Fruit fly (Drosophila melanogaster): ENCODE measurements around the gene Alg10.

The Alg10 gene

DNA sequence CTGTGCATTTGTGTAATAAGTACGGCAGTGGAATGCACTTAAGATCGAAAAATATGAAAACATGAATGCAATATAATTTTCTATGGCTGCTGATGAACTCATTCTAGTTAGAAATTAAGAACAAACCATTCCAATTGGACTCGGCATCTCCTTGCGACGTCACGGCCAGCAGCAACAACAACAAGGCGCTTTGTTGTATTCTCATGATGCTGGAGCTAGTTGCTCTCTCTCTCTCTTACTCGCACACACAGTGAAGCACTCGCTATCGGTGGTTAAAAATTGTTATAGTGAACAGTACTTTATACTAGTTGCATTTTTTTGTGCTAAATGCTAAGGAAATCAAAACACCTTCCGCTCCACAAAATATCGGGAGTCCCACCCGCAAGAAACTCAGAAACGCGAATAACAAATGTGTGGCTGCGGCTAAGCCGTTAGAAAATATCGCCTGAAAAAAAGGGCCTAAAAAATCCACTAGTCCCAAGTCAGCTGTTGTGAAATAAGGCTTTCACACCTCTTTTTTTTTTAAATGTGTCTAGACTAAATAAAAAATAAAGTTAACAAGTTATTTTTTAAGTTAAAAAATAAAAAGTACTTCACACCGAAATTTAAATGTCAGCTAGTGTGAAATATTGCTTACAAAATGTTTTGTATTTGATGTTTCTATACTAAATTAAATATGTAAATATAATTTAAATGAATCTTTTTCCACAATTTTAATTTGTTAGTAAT, 41.0 kb downstream of the Alg10 start, which contains the start of gene Plod (continued):
- TF ChIP-seq CTCF (GFP tag; optimal IDR thresholded peaks at IDR 0.05) = no peak
- peak; percentile 43 for TF ChIP-seq psq (GFP tag; optimal IDR thresholded peaks at IDR 0.05)
- peak; percentile 73 for TF ChIP-seq gem (tag; optimal IDR thresholded peaks at IDR 0.05)
- peak; percentile 30 for TF ChIP-seq Fer1 (GFP tag; optimal IDR thresholded peaks at IDR 0.05)
- no peak for TF ChIP-seq Atf3 (GFP tag; optimal IDR thresholded peaks at IDR 0.05)
- TF ChIP-seq ato (GFP tag; IDR thresholded peaks at IDR 0.05; ENCODE audit: partially characterized antibody) = peak; percentile 55; the same call in 1 of the 2 replicates
- TF ChIP-seq mirr (GFP tag; optimal IDR thresholded peaks at IDR 0.05) = peak; percentile 32
- TF ChIP-seq ewg (GFP tag; optimal IDR thresholded peaks at IDR 0.05) = peak; percentile 18
- TF ChIP-seq CG12071 (GFP tag; optimal IDR thresholded peaks at IDR 0.05) = peak; percentile 24
- peak; percentile 25 for TF ChIP-seq CG15696 (tag; optimal IDR thresholded peaks at IDR 0.05)
- peak; percentile 52 for TF ChIP-seq CG9727 (GFP tag; optimal IDR thresholded peaks at IDR 0.05)
- peak; percentile 16 for TF ChIP-seq CG4617 (GFP tag; optimal IDR thresholded peaks at IDR 0.05; ENCODE audit: borderline replicate concordance)
- TF ChIP-seq Dbx (GFP tag; IDR thresholded peaks at IDR 0.05) = peak; percentile 56
- TF ChIP-seq pan (optimal IDR thresholded peaks at IDR 0.05) = no peak
- peak in 1 of 2 experiments; percentile 55 for TF ChIP-seq pan (GFP tag; optimal IDR thresholded peaks at IDR 0.05 in 1 of 2, IDR thresholded peaks at IDR 0.05 in 1 of 2)
- no peak for TF ChIP-seq CG8281 (tag; optimal IDR thresholded peaks at IDR 0.05)
- no peak for TF ChIP-seq slou (GFP tag; optimal IDR thresholded peaks at IDR 0.05)
- TF ChIP-seq tx (GFP tag; optimal IDR thresholded peaks at IDR 0.05) = no peak
- TF ChIP-seq CG30431 (GFP tag; optimal IDR thresholded peaks at IDR 0.05) = no peak
- TF ChIP-seq CG10431 (GFP tag; optimal IDR thresholded peaks at IDR 0.05) = peak; percentile 16
- TF ChIP-seq cad (GFP tag; optimal IDR thresholded peaks at IDR 0.05) = no peak
- TF ChIP-seq pzg (GFP tag; optimal IDR thresholded peaks at IDR 0.05) = peak; percentile 85
- TF ChIP-seq ap (GFP tag; IDR thresholded peaks at IDR 0.05) = no peak
- 0 out of 3 replicates have a peak, but pooled peaks have one; percentile 14 for TF ChIP-seq CG34224 (GFP tag; IDR thresholded peaks at IDR 0.05; ENCODE audit: partially characterized antibody)
- TF ChIP-seq Ptx1 (GFP tag; IDR thresholded peaks at IDR 0.05) = peak; percentile 41; the same call in 1 of the 2 replicates
- TF ChIP-seq CG10959 (GFP tag; IDR thresholded peaks at IDR 0.05) = no peak
- peak; percentile 11 for TF ChIP-seq Spps (tag; optimal IDR thresholded peaks at IDR 0.05)
- TF ChIP-seq CG34422 (GFP tag; IDR thresholded peaks at IDR 0.05) = peak; percentile 79; the same call in 2 of the 3 replicates
- TF ChIP-seq btn (GFP tag; optimal IDR thresholded peaks at IDR 0.05) = no peak
- TF ChIP-seq Bgb (GFP tag; IDR thresholded peaks at IDR 0.05; ENCODE audit: partially characterized antibody) = peak; percentile 63; the same call in 1 of the 2 replicates
- peak in 2 of 3 experiments; percentile 40 to 96 for TF ChIP-seq lola (GFP tag; optimal IDR thresholded peaks at IDR 0.05)
- TF ChIP-seq TFAM (GFP tag; optimal IDR thresholded peaks at IDR 0.05) = no peak
- no peak for TF ChIP-seq CG31388 (GFP tag; optimal IDR thresholded peaks at IDR 0.05)
- TF ChIP-seq Abd-B (GFP tag; optimal IDR thresholded peaks at IDR 0.05) = peak; percentile 26
- TF ChIP-seq al (GFP tag; IDR thresholded peaks at IDR 0.05) = no peak
- TF ChIP-seq HLH54F (GFP tag; optimal IDR thresholded peaks at IDR 0.05) = peak; percentile 28
- TF ChIP-seq CG3163 (GFP tag; optimal IDR thresholded peaks at IDR 0.05) = peak; percentile 4
- peak; percentile 76; the same call in 2 of the 3 replicates for TF ChIP-seq ci (GFP tag; IDR thresholded peaks at IDR 0.05)
- TF ChIP-seq CG16813 (GFP tag; IDR thresholded peaks at IDR 0.05; ENCODE audit: partially characterized antibody) = no peak
- TF ChIP-seq fru (optimal IDR thresholded peaks at IDR 0.05) = no peak
- TF ChIP-seq fd64A (GFP tag; optimal IDR thresholded peaks at IDR 0.05) = peak; percentile 17
- no peak for TF ChIP-seq CG14667 (GFP tag; IDR thresholded peaks at IDR 0.05)
- 0 out of 2 replicates have a peak, but pooled peaks have one; percentile 39 for TF ChIP-seq E2f2 (GFP tag; IDR thresholded peaks at IDR 0.05)
- peak; percentile 63; the same call in 1 of the 2 replicates for TF ChIP-seq Xrp1 (GFP tag; IDR thresholded peaks at IDR 0.05)
- TF ChIP-seq bowl (GFP tag; IDR thresholded peaks at IDR 0.05) = no peak
- TF ChIP-seq lov (optimal IDR thresholded peaks at IDR 0.05) = no peak
- TF ChIP-seq lov (GFP tag; IDR thresholded peaks at IDR 0.05) = no peak
- TF ChIP-seq CG7556 (GFP tag; optimal IDR thresholded peaks at IDR 0.05) = peak; percentile 21
- no peak for TF ChIP-seq CG17612 (GFP tag; IDR thresholded peaks at IDR 0.05)
- TF ChIP-seq BtbVII (GFP tag; optimal IDR thresholded peaks at IDR 0.05) = peak; percentile 29

All from whole organism, embryonic.